Worm (Caenorhabditis elegans): Measurements from ENCODE around the gene ZK892.3.

ZK892.3 gene

ce11 chrII:10016013-10016412 lies 14.4 kb downstream of the ZK892.3 start, which contains the start of gene lec-2:
lec-2 (minus strand) TSS chrII:10016183.
- peak; percentile 0 for TF ChIP-seq aly-1 (tag; optimal IDR thresholded peaks at IDR 0.05)
- no peak for TF ChIP-seq ceh-13 (GFP tag; optimal IDR thresholded peaks at IDR 0.05)

DNA sequence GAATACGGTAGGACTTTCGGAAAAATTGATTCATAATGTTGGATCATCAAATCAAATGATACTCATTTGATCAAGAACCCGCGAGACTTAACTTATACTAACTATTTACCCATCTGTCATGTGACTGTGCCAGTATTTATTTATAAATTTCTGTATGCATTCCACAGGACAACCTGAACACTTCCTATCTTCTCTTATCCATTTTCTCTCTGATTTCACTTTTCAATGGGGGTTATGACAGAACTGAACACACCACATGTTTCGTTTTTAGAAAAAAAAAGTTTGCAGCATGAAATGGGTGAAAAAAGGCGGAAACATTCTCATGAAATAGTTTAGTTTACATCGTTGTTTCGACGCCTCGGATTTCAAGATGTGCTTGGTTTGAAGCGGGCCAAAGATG lies 15.9 kb downstream of the ZK892.3 start:
- no peak for TF ChIP-seq hnd-1 (tag; optimal IDR thresholded peaks at IDR 0.05)
- no peak for TF ChIP-seq ceh-13 (GFP tag; optimal IDR thresholded peaks at IDR 0.05)
- no peak for TF ChIP-seq pes-1 (GFP tag; IDR thresholded peaks at IDR 0.05)
- TF ChIP-seq flt-1 (GFP tag; IDR thresholded peaks at IDR 0.05) = no peak
- TF ChIP-seq tbx-11 (GFP tag; IDR thresholded peaks at IDR 0.05) = no peak
- TF ChIP-seq hmg-4 (GFP tag; optimal IDR thresholded peaks at IDR 0.05) = no peak
- TF ChIP-seq tbx-37 (GFP tag; conservative IDR thresholded peaks at IDR 0.05) = no peak
- no peak for TF ChIP-seq B0310.2 (tag; optimal IDR thresholded peaks at IDR 0.05)

ce11 chrII:10019669-10020068 lies 18.0 kb downstream of the ZK892.3 start:
- TF ChIP-seq tra-4 (tag; optimal IDR thresholded peaks at IDR 0.05) = no peak

ce11 chrII:10021749-10022148 lies 20.1 kb downstream of the ZK892.3 start:
- TF ChIP-seq hnd-1 (tag; optimal IDR thresholded peaks at IDR 0.05) (no peak), hmbx-1 (tag; optimal IDR thresholded peaks at IDR 0.05) (no peak), aly-1 (tag; optimal IDR thresholded peaks at IDR 0.05) (no peak), ama-1 (optimal IDR thresholded peaks at IDR 0.05) (no peak), B0310.2 (tag; optimal IDR thresholded peaks at IDR 0.05) (no peak), scrt-1 (GFP tag; IDR thresholded peaks at IDR 0.05) (no peak)

- TF ChIP-seq B0310.2 (tag; optimal IDR thresholded peaks at IDR 0.05) = no peak
- TF ChIP-seq pes-1 (GFP tag; IDR thresholded peaks at IDR 0.05) = no peak
- TF ChIP-seq scrt-1 (GFP tag; IDR thresholded peaks at IDR 0.05) = no peak
- no peak for TF ChIP-seq tbx-37 (GFP tag; conservative IDR thresholded peaks at IDR 0.05)
- no peak for TF ChIP-seq flt-1 (GFP tag; IDR thresholded peaks at IDR 0.05)
- no peak for TF ChIP-seq hmbx-1 (tag; optimal IDR thresholded peaks at IDR 0.05)
- no peak for TF ChIP-seq ceh-36 (tag; optimal IDR thresholded peaks at IDR 0.05)
- no peak for TF ChIP-seq ets-7 (tag; optimal IDR thresholded peaks at IDR 0.05)
- TF ChIP-seq ceh-13 (GFP tag; optimal IDR thresholded peaks at IDR 0.05) = no peak
- no peak for TF ChIP-seq hnd-1 (tag; optimal IDR thresholded peaks at IDR 0.05)
- TF ChIP-seq ama-1 (optimal IDR thresholded peaks at IDR 0.05) = no peak
- no peak for TF ChIP-seq sea-1 (GFP tag; conservative IDR thresholded peaks at IDR 0.05)
- TF ChIP-seq aly-1 (tag; optimal IDR thresholded peaks at IDR 0.05) = no peak
- no peak for TF ChIP-seq hmg-4 (GFP tag; optimal IDR thresholded peaks at IDR 0.05)
- no peak for TF ChIP-seq tbx-11 (GFP tag; IDR thresholded peaks at IDR 0.05)
These were observed 23.4 kb downstream of the ZK892.3 start for ce11 chrII:10025059-10025458.

DNA sequence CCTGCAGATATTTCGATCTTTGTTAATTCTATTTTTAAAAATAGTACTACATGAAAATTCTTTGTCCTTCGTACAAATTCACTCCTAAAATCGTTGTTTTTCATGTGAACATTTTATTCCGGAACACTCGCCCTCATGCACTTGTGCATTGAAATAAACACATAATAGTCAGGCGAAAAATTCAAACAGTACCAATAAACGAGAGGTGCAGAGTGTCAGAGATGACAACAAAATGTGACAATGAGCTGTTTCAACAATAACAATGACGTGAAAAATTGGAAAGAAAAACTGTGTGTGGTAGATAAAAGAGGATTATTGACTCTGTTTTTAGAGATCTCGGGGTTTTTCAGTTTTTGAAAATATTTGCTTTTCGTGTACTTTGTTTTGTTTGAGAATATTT lies 26.5 kb downstream of the ZK892.3 start, which contains the start of gene F52H3.6:
TSS of gene F52H3.6 (minus strand) at position 228 of the 400 bp plus-strand sequence.
- TF ChIP-seq aly-1 (tag; optimal IDR thresholded peaks at IDR 0.05) (no peak), pes-1 (GFP tag; IDR thresholded peaks at IDR 0.05) (no peak), ceh-36 (tag; optimal IDR thresholded peaks at IDR 0.05) (no peak)

- TF ChIP-seq hnd-1 (tag; optimal IDR thresholded peaks at IDR 0.05) (no peak), B0310.2 (tag; optimal IDR thresholded peaks at IDR 0.05) (no peak), scrt-1 (GFP tag; IDR thresholded peaks at IDR 0.05) (no peak), hmg-4 (GFP tag; optimal IDR thresholded peaks at IDR 0.05) (no peak), ama-1 (optimal IDR thresholded peaks at IDR 0.05) (no peak), flt-1 (GFP tag; IDR thresholded peaks at IDR 0.05) (no peak), tbx-37 (GFP tag; conservative IDR thresholded peaks at IDR 0.05) (no peak), hmbx-1 (tag; optimal IDR thresholded peaks at IDR 0.05) (no peak), sea-1 (GFP tag; conservative IDR thresholded peaks at IDR 0.05) (no peak), tbx-11 (GFP tag; IDR thresholded peaks at IDR 0.05) (no peak), ceh-13 (GFP tag; optimal IDR thresholded peaks at IDR 0.05) (no peak), tra-4 (tag; optimal IDR thresholded peaks at IDR 0.05) (no peak), ets-7 (tag; optimal IDR thresholded peaks at IDR 0.05) (no peak), aly-1 (tag; optimal IDR thresholded peaks at IDR 0.05) (no peak), F13C5.2 (tag; optimal IDR thresholded peaks at IDR 0.05) (no peak)
These were observed 27.4 kb downstream of the ZK892.3 start for ce11 chrII:10029044-10029443.

DNA sequence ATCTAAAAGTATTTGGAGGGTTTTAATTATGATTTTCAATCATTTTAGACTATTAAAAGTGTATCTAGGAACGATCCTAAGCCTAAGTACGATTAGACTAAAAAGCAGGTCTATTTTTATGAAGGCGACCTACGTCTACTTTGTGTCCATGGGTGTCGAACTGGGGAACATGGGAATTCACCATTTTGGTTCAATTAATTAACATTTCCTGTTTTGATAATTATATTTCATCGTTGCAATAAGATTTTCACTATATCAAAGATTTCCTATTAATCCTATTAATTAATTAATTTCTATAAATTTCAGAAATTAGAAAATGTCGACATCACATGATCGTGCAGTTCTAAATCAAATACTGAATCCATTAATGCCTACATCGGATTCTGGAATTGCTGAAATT lies 28.2 kb downstream of the ZK892.3 start, which contains the start of gene ttc-36:
TSS of gene ttc-36 (plus strand) at position 301 of the 400 bp plus-strand sequence.
- no peak for TF ChIP-seq scrt-1 (GFP tag; IDR thresholded peaks at IDR 0.05)
- no peak for TF ChIP-seq flt-1 (GFP tag; IDR thresholded peaks at IDR 0.05)
- no peak for TF ChIP-seq tbx-37 (GFP tag; conservative IDR thresholded peaks at IDR 0.05)
- no peak for TF ChIP-seq pes-1 (GFP tag; IDR thresholded peaks at IDR 0.05)
- TF ChIP-seq ets-7 (tag; optimal IDR thresholded peaks at IDR 0.05) = no peak
- no peak for TF ChIP-seq tra-4 (tag; optimal IDR thresholded peaks at IDR 0.05)
- no peak for TF ChIP-seq ama-1 (optimal IDR thresholded peaks at IDR 0.05)
- TF ChIP-seq F13C5.2 (tag; optimal IDR thresholded peaks at IDR 0.05) = no peak
- no peak for TF ChIP-seq hmg-4 (GFP tag; optimal IDR thresholded peaks at IDR 0.05)
- no peak for TF ChIP-seq aly-1 (tag; optimal IDR thresholded peaks at IDR 0.05)
- TF ChIP-seq hmbx-1 (tag; optimal IDR thresholded peaks at IDR 0.05) = no peak
- TF ChIP-seq B0310.2 (tag; optimal IDR thresholded peaks at IDR 0.05) = no peak
- no peak for TF ChIP-seq sea-1 (GFP tag; conservative IDR thresholded peaks at IDR 0.05)
- TF ChIP-seq hnd-1 (tag; optimal IDR thresholded peaks at IDR 0.05) = no peak
- no peak for TF ChIP-seq tbx-11 (GFP tag; IDR thresholded peaks at IDR 0.05)
- TF ChIP-seq ceh-36 (tag; optimal IDR thresholded peaks at IDR 0.05) = no peak
- no peak for TF ChIP-seq ceh-13 (GFP tag; optimal IDR thresholded peaks at IDR 0.05)
